Worm (Caenorhabditis elegans) whole organism, early embryonic: ENCODE results near the gene T24A6.16.
"Not testable (repeated sequence)": the region's sequence is repeated elsewhere in the genome, so short reads cannot be mapped to it uniquely, and the experiment has no call there.

ENCODE experiments used
- B0310.2 ChIP-seq: sonication (generic microtip); optimal IDR thresholded peaks from 2 replicates; lab custom pipeline; 2016; ENCODE audit warnings: mild to moderate bottlenecking, missing genetic modification characterization, missing compliant biosample characterization
- F13C5.2 ChIP-seq: sonication (generic microtip); optimal IDR thresholded peaks from 2 replicates; lab custom pipeline; 2017; ENCODE audit warnings: mild to moderate bottlenecking, missing genetic modification characterization, inconsistent platforms, missing compliant biosample characterization
- aly-1 ChIP-seq: sonication (generic microtip); optimal IDR thresholded peaks from 2 replicates; lab custom pipeline; 2016; ENCODE audit warnings: missing genetic modification characterization, missing compliant biosample characterization
- ama-1 ChIP-seq: fragments of 150-350 bp; optimal IDR thresholded peaks from 2 replicates; lab custom pipeline; 2014
- ceh-13 ChIP-seq: fragments of 200-800 bp; sonication (Bioruptor generic); optimal IDR thresholded peaks from 2 replicates; lab custom pipeline; 2018; ENCODE audit warnings: mild to moderate bottlenecking, missing genetic modification characterization, missing compliant biosample characterization
- ceh-36 ChIP-seq: sonication (generic microtip); optimal IDR thresholded peaks from 2 replicates; lab custom pipeline; 2016; ENCODE audit warnings: missing genetic modification characterization, inconsistent platforms, missing compliant biosample characterization
- ets-7 ChIP-seq: sonication (generic microtip); optimal IDR thresholded peaks from 2 replicates; lab custom pipeline; 2016; ENCODE audit warnings: missing genotype, missing genetic modification characterization, missing compliant biosample characterization
- flt-1 ChIP-seq: fragments of 200-800 bp; sonication (Bioruptor generic); IDR thresholded peaks from 2 replicates; pipeline ENCODE4 v1.3.6; 2022; ENCODE audit warnings: missing genetic modification characterization, missing compliant biosample characterization
- hmbx-1 ChIP-seq: sonication (generic microtip); optimal IDR thresholded peaks from 2 replicates; lab custom pipeline; 2016; ENCODE audit warnings: mild to moderate bottlenecking, missing genetic modification characterization, missing compliant biosample characterization
- hmg-4 ChIP-seq: fragments of 200-800 bp; sonication (Bioruptor generic); optimal IDR thresholded peaks from 2 replicates; lab custom pipeline; 2018; ENCODE audit warnings: mild to moderate bottlenecking, missing genetic modification characterization, missing compliant biosample characterization
- hnd-1 ChIP-seq: sonication (generic microtip); optimal IDR thresholded peaks from 2 replicates; lab custom pipeline; 2016; ENCODE audit warnings: missing genetic modification characterization, missing compliant biosample characterization
- pes-1 ChIP-seq: fragments of 200-800 bp; sonication (Bioruptor generic); IDR thresholded peaks from 2 replicates; pipeline ENCODE4 v1.3.6; 2022; ENCODE audit warnings: missing genetic modification reagents, missing genetic modification characterization, missing compliant biosample characterization
- scrt-1 ChIP-seq: fragments of 200-800 bp; sonication (Bioruptor generic); IDR thresholded peaks from 2 replicates; pipeline ENCODE4 v1.3.6; 2022; ENCODE audit warnings: missing genetic modification characterization, missing compliant biosample characterization
- sea-1 ChIP-seq: fragments of 200-800 bp; sonication (Bioruptor generic); conservative IDR thresholded peaks from 2 replicates; pipeline ENCODE4 v1.3.6; 2022; ENCODE audit warnings: missing genetic modification characterization, missing compliant biosample characterization
- tbx-11 ChIP-seq: fragments of 200-800 bp; sonication (Bioruptor generic); IDR thresholded peaks from 2 replicates; pipeline ENCODE4 v1.3.6; 2022; ENCODE audit warnings: missing genetic modification characterization, missing compliant biosample characterization
- tbx-37 ChIP-seq: fragments of 200-800 bp; sonication (Bioruptor generic); conservative IDR thresholded peaks from 2 replicates; pipeline ENCODE4 v1.3.6; 2022; ENCODE audit warnings: missing genetic modification reagents, missing genetic modification characterization, missing compliant biosample characterization
- tra-4 ChIP-seq: sonication (generic microtip); optimal IDR thresholded peaks from 2 replicates; lab custom pipeline; 2017; ENCODE audit warnings: missing genetic modification characterization, missing compliant biosample characterization

The T24A6.16 gene

DNA sequence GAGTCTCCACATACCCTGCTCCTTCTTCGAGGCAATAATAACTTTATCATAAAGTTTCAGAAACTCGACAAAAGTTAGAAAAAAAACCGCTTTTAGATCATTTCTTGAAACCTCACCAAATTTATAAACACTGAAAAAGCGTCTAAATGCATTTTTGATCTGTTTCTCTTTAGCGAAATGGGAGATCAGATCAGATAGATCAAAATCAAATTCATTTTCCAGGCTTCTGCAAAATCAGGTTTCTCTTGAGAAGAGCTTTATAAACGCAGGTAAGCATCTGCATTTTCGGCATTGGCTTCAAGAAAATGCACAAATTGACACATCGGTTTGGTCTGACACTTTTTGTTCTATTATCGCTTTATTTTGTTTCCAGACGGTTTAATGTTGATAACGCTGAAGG, 9.7 kb upstream of the T24A6.16 start, which contains the start of gene F40C5.1:
Gene F40C5.1, plus strand, starts transcription at position 301 of the 400 bp plus-strand sequence.
- TF ChIP-seq aly-1, B0310.2, ceh-36 (tag; lab: Kevin White, UChicago): not testable (repeated sequence)

DNA sequence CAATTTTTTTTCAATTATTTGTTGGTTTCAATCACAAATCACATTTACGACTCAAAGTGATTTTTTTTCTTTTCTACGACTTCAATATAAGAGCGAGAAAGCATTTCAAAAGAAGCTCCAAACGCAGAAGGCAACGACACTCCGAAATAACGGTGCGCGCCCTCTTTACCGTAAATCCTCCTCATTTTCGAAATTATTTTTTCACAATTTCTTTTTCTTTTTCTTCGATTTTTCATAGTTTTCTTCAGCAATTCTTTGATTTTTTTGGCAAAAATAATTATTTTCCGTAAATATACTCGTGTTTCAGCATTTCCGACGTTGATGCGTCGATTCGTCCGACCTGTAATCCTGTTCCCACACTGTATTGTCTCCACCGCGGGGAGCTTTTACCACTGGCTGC, 8.0 kb upstream of the T24A6.16 start, which contains the start of gene F40C5.2:
Gene F40C5.2, plus strand, starts transcription at position 301 of the 400 bp plus-strand sequence.
- TF ChIP-seq scrt-1 (GFP tag; lab: Robert Waterston, UW); hmg-4; aly-1 (tag; lab: Kevin White, UChicago): not testable (repeated sequence)

DNA sequence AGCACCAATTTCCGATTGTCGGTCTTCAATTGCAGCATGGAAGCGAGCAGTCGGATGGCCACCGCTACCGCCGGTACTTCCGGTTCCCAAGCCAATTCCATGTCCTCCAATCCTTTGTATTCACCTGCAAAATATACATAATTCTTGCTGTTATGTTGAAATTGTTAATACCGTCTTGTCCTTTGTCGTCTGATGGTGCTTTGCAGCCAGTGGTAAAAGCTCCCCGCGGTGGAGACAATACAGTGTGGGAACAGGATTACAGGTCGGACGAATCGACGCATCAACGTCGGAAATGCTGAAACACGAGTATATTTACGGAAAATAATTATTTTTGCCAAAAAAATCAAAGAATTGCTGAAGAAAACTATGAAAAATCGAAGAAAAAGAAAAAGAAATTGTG, 1.6 kb upstream of the T24A6.16 start, which contains the start of gene T24A6.17:
Gene T24A6.17, minus strand, starts transcription at position 101 of the 400 bp plus-strand sequence.
- TF ChIP-seq ceh-36 (tag; lab: Kevin White, UChicago); tra-4 (tag; lab: Kevin White, UChicago); ama-1 (lab: Kevin White, UChicago): not testable (repeated sequence)

DNA sequence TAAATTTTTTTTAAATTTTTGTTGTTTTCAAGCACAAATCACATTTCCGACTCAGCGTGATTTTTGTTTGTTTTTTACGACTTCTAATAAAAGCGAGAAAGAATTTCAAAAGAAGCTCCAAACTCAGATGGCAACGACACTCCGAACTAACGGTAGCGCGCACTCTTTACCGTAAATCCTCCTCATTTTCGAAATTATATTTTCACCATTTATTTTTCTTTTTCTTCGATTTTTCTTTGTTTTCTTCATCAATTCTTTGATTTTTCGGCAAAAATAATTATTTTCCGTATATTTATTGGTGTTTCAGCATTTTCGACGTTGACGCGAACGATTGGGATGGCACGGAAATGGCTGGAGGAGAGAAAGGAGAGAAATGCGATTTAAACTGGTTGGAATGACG, 4.0 kb downstream of the T24A6.16 start, which contains the start of gene T24A6.1:
Gene T24A6.1, plus strand, starts transcription at position 301 of the 400 bp plus-strand sequence.
- not testable (repeated sequence) for TF ChIP-seq scrt-1 (GFP tag; lab: Robert Waterston, UW); ama-1 (lab: Kevin White, UChicago); B0310.2 (tag; lab: Kevin White, UChicago)

DNA sequence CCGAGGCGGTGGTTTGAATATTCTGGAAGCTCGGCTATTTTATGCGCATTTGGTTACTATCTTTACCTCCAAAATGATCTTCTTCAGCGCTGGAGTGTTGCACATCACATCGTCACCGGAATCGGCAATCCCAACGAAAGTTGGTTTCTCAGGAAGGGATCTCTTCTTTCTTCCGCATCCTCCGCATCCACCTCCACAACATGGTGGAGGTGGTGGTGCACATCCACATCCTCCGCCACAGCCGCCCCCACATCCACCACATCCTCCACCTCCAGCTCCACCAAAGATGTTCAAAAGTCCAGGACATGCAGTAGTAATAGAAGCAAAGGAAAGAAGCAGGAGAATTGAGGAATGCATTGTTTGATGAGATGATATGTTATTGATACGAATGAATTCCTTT, 5.3 kb downstream of the T24A6.16 start, which contains the start of gene grl-31:
Gene grl-31, minus strand, starts transcription at position 357 of the 400 bp plus-strand sequence.
- TF ChIP-seq F13C5.2 (tag; lab: Kevin White, UChicago), result no peak
- no peak for TF ChIP-seq hmg-4
- no peak for TF ChIP-seq ceh-36 (tag; lab: Kevin White, UChicago)
- no peak for TF ChIP-seq aly-1 (tag; lab: Kevin White, UChicago)
- TF ChIP-seq sea-1 (GFP tag; lab: Robert Waterston, UW), result no peak
- no peak for TF ChIP-seq B0310.2 (tag; lab: Kevin White, UChicago)

DNA sequence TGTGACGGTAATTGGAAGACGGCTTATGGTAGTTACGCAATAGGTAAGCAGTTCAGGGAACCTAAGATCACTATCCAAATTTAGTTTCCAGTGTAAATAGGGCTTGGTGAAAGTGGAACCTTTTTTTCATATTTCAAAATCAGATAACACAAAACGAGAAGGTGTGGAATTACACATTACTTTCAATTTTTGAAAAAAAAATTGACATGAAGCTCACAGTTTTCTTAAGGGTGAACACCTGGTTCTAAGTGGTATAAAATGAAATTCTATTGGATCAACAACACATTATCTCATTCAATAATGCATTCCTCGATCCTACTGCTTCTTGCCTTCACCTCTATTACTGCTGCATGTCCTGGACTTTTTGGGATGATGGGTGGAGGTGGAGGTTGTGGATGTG, 6.7 kb downstream of the T24A6.16 start, which contains the start of gene grl-30:
Gene grl-30, plus strand, starts transcription at position 301 of the 400 bp plus-strand sequence.
- TF ChIP-seq ama-1 (lab: Kevin White, UChicago) (no peak), flt-1 (GFP tag; lab: Robert Waterston, UW) (no peak), sea-1 (GFP tag; lab: Robert Waterston, UW) (no peak), hnd-1 (tag; lab: Kevin White, UChicago) (no peak), hmbx-1 (tag; lab: Kevin White, UChicago) (no peak), scrt-1 (GFP tag; lab: Robert Waterston, UW) (no peak), tbx-11 (GFP tag; lab: Robert Waterston, UW) (no peak), F13C5.2 (tag; lab: Kevin White, UChicago) (no peak), pes-1 (no peak), tbx-37 (GFP tag; lab: Robert Waterston, UW) (no peak)

DNA sequence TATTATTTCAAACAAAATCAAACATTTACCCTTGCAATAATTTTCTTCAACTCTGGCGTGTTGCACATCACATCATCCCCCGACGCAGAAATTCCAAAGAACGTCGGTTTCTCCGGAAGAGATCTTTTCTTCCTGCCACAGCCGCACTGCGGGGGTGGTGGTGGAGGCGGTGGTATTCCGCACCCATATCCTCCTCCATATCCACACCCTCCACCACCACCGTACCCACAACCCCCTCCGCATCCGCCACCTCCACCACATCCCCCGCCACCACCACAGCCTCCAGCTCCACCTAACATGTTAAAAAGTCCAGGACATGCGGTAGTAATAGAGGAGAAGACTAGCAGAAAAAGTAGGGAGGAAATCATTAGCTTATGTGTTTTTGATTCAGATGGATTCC, 7.9 kb downstream of the T24A6.16 start, which contains the start of gene grl-29:
Gene grl-29, minus strand, starts transcription at position 368 of the 400 bp plus-strand sequence.
- TF ChIP-seq F13C5.2 (tag; lab: Kevin White, UChicago) (no peak), ceh-13 (GFP tag; lab: Kevin White, UChicago) (no peak), sea-1 (GFP tag; lab: Robert Waterston, UW) (no peak), hmg-4 (no peak), B0310.2 (tag; lab: Kevin White, UChicago) (no peak), scrt-1 (GFP tag; lab: Robert Waterston, UW) (no peak), tra-4 (tag; lab: Kevin White, UChicago) (no peak), aly-1 (tag; lab: Kevin White, UChicago) (no peak), ets-7 (tag; lab: Kevin White, UChicago) (no peak), tbx-11 (GFP tag; lab: Robert Waterston, UW) (no peak), tbx-37 (GFP tag; lab: Robert Waterston, UW) (no peak), ceh-36 (tag; lab: Kevin White, UChicago) (no peak), hnd-1 (tag; lab: Kevin White, UChicago) (no peak), flt-1 (GFP tag; lab: Robert Waterston, UW) (no peak), ama-1 (lab: Kevin White, UChicago) (no peak), pes-1 (no peak), hmbx-1 (tag; lab: Kevin White, UChicago) (no peak)

DNA sequence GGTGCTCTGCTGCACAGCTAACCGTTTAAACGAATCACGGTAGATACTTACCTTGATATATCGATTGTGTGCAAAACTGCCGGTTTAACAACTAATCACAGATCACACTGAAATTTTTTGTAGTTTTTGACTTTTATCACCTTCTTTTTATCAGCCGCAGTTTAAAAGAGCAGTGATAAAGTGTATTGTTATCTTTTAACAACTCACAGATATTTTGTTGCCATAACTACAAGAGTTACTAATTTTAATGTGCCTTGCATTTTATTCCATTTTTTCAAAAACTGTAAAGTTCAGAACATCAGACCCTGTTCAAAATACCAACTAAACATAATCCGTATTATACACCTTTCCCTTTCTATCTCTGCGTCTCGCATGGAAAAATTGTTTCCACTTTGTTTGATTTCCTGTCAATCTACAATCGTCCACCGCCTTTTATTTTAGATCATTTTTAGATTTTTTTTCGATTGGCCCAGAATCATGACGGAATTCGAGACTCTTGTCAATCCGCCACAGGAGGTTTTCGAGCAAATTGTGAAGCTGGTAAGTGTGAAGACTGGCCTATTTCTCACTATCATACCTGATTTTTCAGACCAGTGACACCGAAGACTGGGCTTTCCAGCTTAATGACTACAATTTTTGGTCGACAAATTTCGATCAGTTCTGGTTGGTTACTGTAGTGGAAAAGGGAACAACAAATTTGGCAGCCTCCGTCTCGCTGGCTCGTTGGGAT, 9.8 kb downstream of the T24A6.16 start, which contains the start of gene T24A6.20:
Gene T24A6.20, plus strand, starts transcription at position 395 of the 730 bp plus-strand sequence.
- TF ChIP-seq tbx-37 (GFP tag; lab: Robert Waterston, UW), result no peak
- TF ChIP-seq pes-1, result no peak
- no peak for TF ChIP-seq aly-1 (tag; lab: Kevin White, UChicago)
- no peak for TF ChIP-seq scrt-1 (GFP tag; lab: Robert Waterston, UW)
- TF ChIP-seq ets-7 (tag; lab: Kevin White, UChicago), result no peak
- no peak for TF ChIP-seq ama-1 (lab: Kevin White, UChicago)
- TF ChIP-seq hnd-1 (tag; lab: Kevin White, UChicago), result no peak
